Fruit fly (Drosophila melanogaster): Measurements from ENCODE around the gene cyc.
A peak's percentile ranks its signal among the peaks of the same experiment; 100 is the strongest.

Gene cyc

DNA sequence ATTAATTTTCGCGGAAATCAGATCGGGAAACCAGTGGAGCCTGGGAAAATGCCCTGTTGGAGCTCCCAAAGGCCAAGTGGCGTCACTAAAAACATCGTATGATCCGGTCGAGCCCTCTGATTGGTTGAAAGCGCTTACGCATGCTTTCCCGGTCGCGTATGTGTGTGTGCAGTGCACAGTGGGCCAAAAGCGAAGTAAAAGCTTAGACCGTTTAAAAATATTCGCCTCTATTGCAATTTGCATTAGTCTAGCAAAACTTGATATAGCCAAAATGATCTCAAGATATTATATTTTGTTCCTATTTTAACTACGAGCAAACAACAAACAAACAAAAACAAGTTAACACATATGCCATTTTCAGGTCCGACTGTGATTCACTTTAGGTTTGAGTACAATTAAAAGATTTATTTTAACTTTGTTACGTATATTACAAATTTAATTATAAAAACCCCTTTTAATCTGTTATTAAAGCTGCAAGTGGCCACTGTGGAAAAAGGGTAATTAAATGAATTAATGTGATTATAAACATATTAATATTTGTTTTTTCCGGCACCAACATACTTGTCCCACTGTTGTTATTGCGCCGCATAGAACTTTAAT lies 21.4 kb downstream of the cyc start (continued):
- TF ChIP-seq CG13424 (tag; optimal IDR thresholded peaks at IDR 0.05) (peak; percentile 86), lilli (GFP tag; optimal IDR thresholded peaks at IDR 0.05) (peak; percentile 90), NFAT (GFP tag; IDR thresholded peaks at IDR 0.05) (peak; percentile 89), scrt (GFP tag; optimal IDR thresholded peaks at IDR 0.05) (peak; percentile 76), hbn (GFP tag; IDR thresholded peaks at IDR 0.05; ENCODE audit: partially characterized antibody) (no peak), Ptx1 (GFP tag; IDR thresholded peaks at IDR 0.05) (peak; percentile 76), al (GFP tag; IDR thresholded peaks at IDR 0.05) (peak; percentile 62), ase (GFP tag; IDR thresholded peaks at IDR 0.05) (0 out of 3 replicates have a peak, but pooled peaks have one; percentile 11), tgo (GFP tag; IDR thresholded peaks at IDR 0.05) (peak; percentile 74), zf30C (GFP tag; optimal IDR thresholded peaks at IDR 0.05) (no peak), fd96Cb (tag; optimal IDR thresholded peaks at IDR 0.05) (peak; percentile 75), Stat92E (GFP tag; optimal IDR thresholded peaks at IDR 0.05) (peak in 1 of 3 experiments; percentile 2), BtbVII (GFP tag; optimal IDR thresholded peaks at IDR 0.05) (peak; percentile 93), otp (GFP tag; IDR thresholded peaks at IDR 0.05) (peak; percentile 56; the same call in 1 of the 3 replicates), sisA (GFP tag; IDR thresholded peaks at IDR 0.05) (peak; percentile 68), CG2712 (tag; optimal IDR thresholded peaks at IDR 0.05) (peak; percentile 88), CoRest (tag; optimal IDR thresholded peaks at IDR 0.05) (peak; percentile 92), ssp (GFP tag; IDR thresholded peaks at IDR 0.05) (peak; percentile 49), fd102C (GFP tag; optimal IDR thresholded peaks at IDR 0.05) (no peak), fu2 (GFP tag; optimal IDR thresholded peaks at IDR 0.05) (peak; percentile 71), CG10267 (tag; optimal IDR thresholded peaks at IDR 0.05) (peak; percentile 77), schlank (tag; optimal IDR thresholded peaks at IDR 0.05) (peak; percentile 75), CG7839 (tag; optimal IDR thresholded peaks at IDR 0.05) (peak; percentile 91), CG3407 (GFP tag; optimal IDR thresholded peaks at IDR 0.05) (peak; percentile 73), Mrtf (GFP tag; IDR thresholded peaks at IDR 0.05) (peak; percentile 46; the same call in 1 of the 3 replicates), CG17829 (tag; optimal IDR thresholded peaks at IDR 0.05) (peak; percentile 85), Neu2 (GFP tag; optimal IDR thresholded peaks at IDR 0.05; ENCODE audit: borderline replicate concordance) (peak; percentile 33), dati (GFP tag; IDR thresholded peaks at IDR 0.05) (no peak), Mes4 (GFP tag; optimal IDR thresholded peaks at IDR 0.05) (peak; percentile 71), chinmo (GFP tag; IDR thresholded peaks at IDR 0.05; ENCODE audit: partially characterized antibody) (peak; percentile 67; the same call in 1 of the 4 replicates), Chrac-16 (GFP tag; optimal IDR thresholded peaks at IDR 0.05) (peak; percentile 76), ATbp (GFP tag; optimal IDR thresholded peaks at IDR 0.05) (peak; percentile 79), Fer2 (tag; optimal IDR thresholded peaks at IDR 0.05) (peak; percentile 49), CG9876 (GFP tag; optimal IDR thresholded peaks at IDR 0.05) (peak; percentile 12), CG4617 (GFP tag; optimal IDR thresholded peaks at IDR 0.05; ENCODE audit: borderline replicate concordance) (no peak), CG3726 (GFP tag; IDR thresholded peaks at IDR 0.05) (no peak), Dfd (GFP tag; optimal IDR thresholded peaks at IDR 0.05) (no peak), Lhr (GFP tag; optimal IDR thresholded peaks at IDR 0.05) (peak; percentile 57), kah (GFP tag; optimal IDR thresholded peaks at IDR 0.05) (peak; percentile 69), ara (GFP tag; IDR thresholded peaks at IDR 0.05) (peak; percentile 54; the same call in 1 of the 2 replicates), trem (tag; optimal IDR thresholded peaks at IDR 0.05) (peak; percentile 74), Taf1 (GFP tag; IDR thresholded peaks at IDR 0.05) (peak; percentile 55; the same call in 1 of the 2 replicates), Atf-2 (GFP tag; optimal IDR thresholded peaks at IDR 0.05) (peak; percentile 79), Dref (GFP tag; IDR thresholded peaks at IDR 0.05) (no peak; the same call in 1 of the 2 replicates), CG4820 (GFP tag; optimal IDR thresholded peaks at IDR 0.05) (peak; percentile 67), HmgD (GFP tag; optimal IDR thresholded peaks at IDR 0.05) (peak; percentile 31), CG31224 (GFP tag; IDR thresholded peaks at IDR 0.05) (peak; percentile 58; the same call in 1 of the 2 replicates), CG4328 (GFP tag; optimal IDR thresholded peaks at IDR 0.05) (peak; percentile 93), CG31365 (tag; optimal IDR thresholded peaks at IDR 0.05) (no peak)
